Fruit fly (Drosophila melanogaster) whole organism, adult: ENCODE data around the gene dib.

Experiments used
- Crg-1 ChIP-seq: fragments of 200-800 bp; sonication (Bioruptor generic); optimal IDR thresholded peaks from 2 replicates; lab custom pipeline; 2016; ENCODE audit warnings: missing biosample characterization, missing genetic modification characterization
- kay ChIP-seq: fragments of 200-800 bp; sonication (Bioruptor generic); peaks from one replicate; lab custom pipeline; 2016; ENCODE audit warnings: missing biosample characterization, missing genetic modification characterization, borderline replicate concordance

The dib gene

dm6 chr3L:4113998-4114397, 51.9 kb downstream of the dib start:
- TF ChIP-seq Crg-1 (no peak), kay (GFP tag; lab: Kevin White, UChicago) (peak; percentile 84)
